Fruit fly (Drosophila melanogaster) whole organism, embryonic: Measurements from ENCODE around the gene CG2794.

Source experiments
- Bgb ChIP-seq: fragments of 200-800 bp; sonication (Bioruptor generic); IDR thresholded peaks from 2 replicates; pipeline ENCODE4 v1.3.6; 2022; ENCODE audit warnings: missing biosample characterization, missing genetic modification characterization; ENCODE audit not compliant: partially characterized antibody
- CG11247 ChIP-seq: fragments of 200-800 bp; sonication (Bioruptor generic); IDR thresholded peaks from 2 replicates; pipeline ENCODE4 v1.3.6; 2022; ENCODE audit warnings: missing biosample characterization, missing genetic modification characterization
- CG11398 ChIP-seq: fragments of 200-800 bp; sonication (Bioruptor generic); optimal IDR thresholded peaks from 2 replicates; lab custom pipeline; 2016; ENCODE audit warnings: missing biosample characterization, missing genetic modification characterization
- CG12391 ChIP-seq: fragments of 200-800 bp; sonication (Bioruptor generic); optimal IDR thresholded peaks from 3 replicates; lab custom pipeline; 2018; ENCODE audit warnings: missing biosample characterization, mild to moderate bottlenecking, missing genetic modification characterization, moderate library complexity
- CG12769 ChIP-seq: fragments of 200-800 bp; sonication (Bioruptor generic); optimal IDR thresholded peaks from 2 replicates; lab custom pipeline; 2019; ENCODE audit warnings: missing biosample characterization, mild to moderate bottlenecking, missing genetic modification characterization, moderate library complexity
- CG13775 ChIP-seq: fragments of 200-800 bp; sonication (Bioruptor generic); optimal IDR thresholded peaks from 3 replicates; lab custom pipeline; 2017; ENCODE audit warnings: missing biosample characterization, mild to moderate bottlenecking, missing genetic modification characterization
- CG13894 ChIP-seq: fragments of 200-800 bp; sonication (Bioruptor generic); optimal IDR thresholded peaks from 3 replicates; lab custom pipeline; 2018; ENCODE audit warnings: missing biosample characterization, mild to moderate bottlenecking, missing genetic modification characterization, moderate library complexity
- CG1603 ChIP-seq: fragments of 200-800 bp; sonication (Bioruptor generic); optimal IDR thresholded peaks from 2 replicates; lab custom pipeline; 2019; ENCODE audit warnings: missing biosample characterization, mild to moderate bottlenecking, missing genetic modification characterization, moderate library complexity
- CG17385 ChIP-seq: fragments of 200-800 bp; sonication (Bioruptor generic); optimal IDR thresholded peaks from 3 replicates; lab custom pipeline; 2018; ENCODE audit warnings: missing biosample characterization, mild to moderate bottlenecking, missing genetic modification characterization
- CG2678 ChIP-seq: fragments of 200-800 bp; sonication (Bioruptor generic); optimal IDR thresholded peaks from 3 replicates; lab custom pipeline; 2019; ENCODE audit warnings: missing biosample characterization, mild to moderate bottlenecking, missing genetic modification characterization, moderate library complexity
- CG2712 ChIP-seq: fragments of 200-800 bp; optimal IDR thresholded peaks from 3 replicates; lab custom pipeline; 2019; ENCODE audit warnings: missing biosample characterization, mild to moderate bottlenecking, missing genetic modification characterization, moderate library complexity
- CG3281 ChIP-seq: fragments of 200-800 bp; sonication (Bioruptor generic); optimal IDR thresholded peaks from 3 replicates; lab custom pipeline; 2017; ENCODE audit warnings: missing biosample characterization, mild to moderate bottlenecking, missing genetic modification characterization
- CG3407 ChIP-seq: fragments of 200-800 bp; sonication (Bioruptor generic); optimal IDR thresholded peaks from 2 replicates; lab custom pipeline; 2018; ENCODE audit warnings: missing biosample characterization, mild to moderate bottlenecking, missing genetic modification characterization
- CG34422 ChIP-seq: fragments of 200-800 bp; sonication (Bioruptor generic); IDR thresholded peaks from 3 replicates; pipeline ENCODE4 v1.3.6; 2022; ENCODE audit warnings: missing biosample characterization, missing genetic modification characterization
- CG4282 ChIP-seq: fragments of 200-800 bp; sonication (Bioruptor generic); optimal IDR thresholded peaks from 2 replicates; lab custom pipeline; 2016; ENCODE audit warnings: missing biosample characterization, missing genetic modification characterization
- CG6272 ChIP-seq: fragments of 200-800 bp; sonication (Bioruptor generic); IDR thresholded peaks from 2 replicates; pipeline ENCODE4 v1.3.6; 2022; ENCODE audit warnings: missing biosample characterization, missing genetic modification characterization
- CG7745 ChIP-seq: fragments of 200-800 bp; sonication (Bioruptor generic); optimal IDR thresholded peaks from 2 replicates; lab custom pipeline; 2018; ENCODE audit warnings: missing biosample characterization, mild to moderate bottlenecking, missing genetic modification characterization, moderate library complexity
- ERR ChIP-seq: fragments of 200-800 bp; sonication (Bioruptor generic); optimal IDR thresholded peaks from 2 replicates; lab custom pipeline; 2016; ENCODE audit warnings: missing biosample characterization, missing genetic modification characterization
- Hmx ChIP-seq: fragments of 200-800 bp; sonication (Bioruptor generic); optimal IDR thresholded peaks from 2 replicates; lab custom pipeline; 2016; ENCODE audit warnings: missing biosample characterization, missing genetic modification characterization
- Hr3 ChIP-seq: fragments of 200-800 bp; sonication (Bioruptor generic); optimal IDR thresholded peaks from 3 replicates; lab custom pipeline; 2016; ENCODE audit warnings: missing biosample characterization, missing genetic modification characterization
- Hsf ChIP-seq: fragments of 200-800 bp; sonication (Bioruptor generic); optimal IDR thresholded peaks from 3 replicates; lab custom pipeline; 2016; ENCODE audit warnings: missing biosample characterization, missing genetic modification characterization
- MTF-1 ChIP-seq: fragments of 200-800 bp; sonication (Bioruptor generic); optimal IDR thresholded peaks from 2 replicates; lab custom pipeline; 2018; ENCODE audit warnings: missing biosample characterization, mild to moderate bottlenecking, missing genetic modification characterization, borderline replicate concordance
- Rfx ChIP-seq: fragments of 200-800 bp; sonication (Bioruptor generic); IDR thresholded peaks from 2 replicates; pipeline ENCODE4 v1.3.6; 2022; ENCODE audit warnings: missing biosample characterization, missing genetic modification characterization
- Sin3A ChIP-seq: fragments of >200 bp; optimal IDR thresholded peaks from 2 replicates; lab custom pipeline; 2018
- Sox102F ChIP-seq: fragments of 200-800 bp; sonication (Bioruptor generic); optimal IDR thresholded peaks from 2 replicates; lab custom pipeline; 2018; ENCODE audit warnings: missing biosample characterization, mild to moderate bottlenecking, missing genetic modification characterization, moderate library complexity
- caup ChIP-seq: fragments of 200-800 bp; sonication (Bioruptor generic); optimal IDR thresholded peaks from 3 replicates; lab custom pipeline; 2017; ENCODE audit warnings: missing biosample characterization, mild to moderate bottlenecking, missing genetic modification characterization, moderate library complexity; ENCODE audit not compliant: severe bottlenecking
- chif ChIP-seq, 2 experiments: fragments of 200-800 bp; sonication (Bioruptor generic); optimal IDR thresholded peaks; 3 replicates each; lab custom pipeline; 2016; ENCODE audit warnings: missing biosample characterization in 2 of 2, missing genetic modification characterization in 2 of 2
- dm ChIP-seq: fragments of 200-800 bp; sonication (Bioruptor generic); optimal IDR thresholded peaks from 3 replicates; lab custom pipeline; 2016; ENCODE audit warnings: missing biosample characterization, missing genetic modification characterization
- fd64A ChIP-seq: fragments of 200-800 bp; sonication (Bioruptor generic); optimal IDR thresholded peaks from 3 replicates; lab custom pipeline; 2018; ENCODE audit warnings: missing biosample characterization, mild to moderate bottlenecking, missing genetic modification characterization
- gcm ChIP-seq: fragments of 200-800 bp; sonication (Bioruptor generic); optimal IDR thresholded peaks from 2 replicates; lab custom pipeline; 2019; ENCODE audit warnings: missing biosample characterization, mild to moderate bottlenecking, missing genetic modification characterization, moderate library complexity
- gem ChIP-seq: fragments of 200-800 bp; sonication (Bioruptor generic); optimal IDR thresholded peaks from 2 replicates; lab custom pipeline; 2019; ENCODE audit warnings: missing biosample characterization, mild to moderate bottlenecking, missing genetic modification characterization, moderate library complexity
- gfzf ChIP-seq: fragments of 200-800 bp; sonication (Bioruptor generic); optimal IDR thresholded peaks from 2 replicates; lab custom pipeline; 2016; ENCODE audit warnings: missing biosample characterization, mild to moderate bottlenecking, missing genetic modification characterization, moderate library complexity
- grau ChIP-seq: fragments of 200-800 bp; optimal IDR thresholded peaks from 3 replicates; lab custom pipeline; 2019; ENCODE audit warnings: missing biosample characterization, mild to moderate bottlenecking, missing genetic modification characterization, moderate library complexity
- gro ChIP-seq: fragments of 200-800 bp; sonication (Bioruptor generic); optimal IDR thresholded peaks from 2 replicates; lab custom pipeline; 2016; ENCODE audit warnings: missing biosample characterization, missing genetic modification characterization
- hb ChIP-seq: fragments of 200-800 bp; sonication (Bioruptor generic); IDR thresholded peaks from 3 replicates; pipeline ENCODE4 v1.3.6; 2022; ENCODE audit warnings: missing biosample characterization, missing genetic modification characterization; ENCODE audit not compliant: partially characterized antibody
- her ChIP-seq: fragments of 200-800 bp; sonication (Bioruptor generic); optimal IDR thresholded peaks from 2 replicates; lab custom pipeline; 2016; ENCODE audit warnings: missing biosample characterization, missing genetic modification characterization
- inv ChIP-seq: fragments of 200-800 bp; sonication (Bioruptor generic); IDR thresholded peaks from 2 replicates; pipeline ENCODE4 v1.3.6; 2022; ENCODE audit warnings: missing biosample characterization, missing genetic modification characterization; ENCODE audit not compliant: partially characterized antibody
- lov ChIP-seq, 2 experiments: fragments of 200-800 bp in 1 of 2; fragments of >200 bp in 1 of 2; sonication (Bioruptor generic) in 1 of 2; IDR thresholded peaks in 1 of 2; optimal IDR thresholded peaks in 1 of 2; 2 replicates in 1 of 2; 3 replicates in 1 of 2; pipeline versions ENCODE4 v1.3.6 to Lab custom; 2017 to 2022; ENCODE audit warnings: missing biosample characterization in 1 of 2, missing genetic modification characterization in 1 of 2
- p53 ChIP-seq: fragments of 200-800 bp; sonication (Bioruptor generic); optimal IDR thresholded peaks from 2 replicates; lab custom pipeline; 2016; ENCODE audit warnings: missing biosample characterization, missing genetic modification characterization
- pan ChIP-seq, 4 experiments: fragments of >200 bp in 3 of 4; fragments of 200-800 bp in 1 of 4; sonication (Bioruptor generic) in 1 of 4; optimal IDR thresholded peaks in 3 of 4; IDR thresholded peaks in 1 of 4; 2 replicates each; pipeline versions ENCODE4 v1.3.6 to Lab custom; 2017 to 2022; ENCODE audit warnings: missing biosample characterization in 2 of 4, missing genetic modification characterization in 2 of 4, mixed read lengths in 1 of 4
- pros ChIP-seq: fragments of 200-800 bp; sonication (Bioruptor generic); optimal IDR thresholded peaks from 3 replicates; lab custom pipeline; 2019; ENCODE audit warnings: missing biosample characterization, mild to moderate bottlenecking, missing genetic modification characterization, moderate library complexity
- sc ChIP-seq, 3 experiments: fragments of >200 bp in 2 of 3; fragments of 200-800 bp in 1 of 3; sonication (Bioruptor generic) in 1 of 3; optimal IDR thresholded peaks; 2 replicates in 2 of 3; 3 replicates in 1 of 3; lab custom pipeline; 2017; ENCODE audit warnings: mild to moderate bottlenecking in 1 of 3, missing biosample characterization in 1 of 3, missing genetic modification characterization in 1 of 3, missing genetic modification reagents in 1 of 3
- sens-2 ChIP-seq: fragments of 200-800 bp; sonication (Bioruptor generic); IDR thresholded peaks from 2 replicates; pipeline ENCODE4 v1.3.6; 2022; ENCODE audit warnings: missing biosample characterization, missing genetic modification characterization
- slbo ChIP-seq: fragments of 200-800 bp; sonication (Bioruptor generic); IDR thresholded peaks from 2 replicates; pipeline ENCODE4 v1.3.6; 2022; ENCODE audit warnings: missing biosample characterization, missing genetic modification characterization
- stc ChIP-seq: fragments of 200-800 bp; sonication (Bioruptor generic); IDR thresholded peaks from 2 replicates; pipeline ENCODE4 v1.3.6; 2022; ENCODE audit warnings: missing biosample characterization, missing genetic modification characterization
- vnd ChIP-seq: fragments of 200-800 bp; sonication (Bioruptor generic); IDR thresholded peaks from 3 replicates; pipeline ENCODE4 v1.3.6; 2022; ENCODE audit warnings: missing biosample characterization, missing genetic modification characterization; ENCODE audit not compliant: partially characterized antibody
- wdn ChIP-seq: fragments of 200-800 bp; sonication (Bioruptor generic); IDR thresholded peaks from 2 replicates; pipeline ENCODE4 v1.3.6; 2022; ENCODE audit warnings: missing biosample characterization, missing genetic modification characterization

CG2794 gene

dm6 chr2L:523165-523835 lies 40.7 kb upstream of the CG2794 start (continued):
- no peak for TF ChIP-seq gcm
- no peak for TF ChIP-seq vnd (GFP tag; lab: Robert Waterston, UW)
- TF ChIP-seq caup (GFP tag; lab: Kevin White, UChicago): peak; percentile 22
- no peak; the same call in 1 of the 2 replicates for TF ChIP-seq inv (GFP tag; lab: Robert Waterston, UW)
- TF ChIP-seq sc (optimal IDR thresholded peaks at IDR 0.05; lab: Kevin White, UChicago): no peak
- no peak for TF ChIP-seq sc (GFP tag; optimal IDR thresholded peaks at IDR 0.05; lab: Kevin White, UChicago)
- no peak for TF ChIP-seq gfzf (GFP tag; lab: Kevin White, UChicago)
- no peak for TF ChIP-seq hb (GFP tag; lab: Robert Waterston, UW)
- peak; percentile 50 for TF ChIP-seq CG3281 (GFP tag; lab: Kevin White, UChicago)
- TF ChIP-seq Rfx: peak; percentile 48; the same call in 1 of the 2 replicates
- peak; percentile 98 for TF ChIP-seq CG12769
- no peak for TF ChIP-seq pan (optimal IDR thresholded peaks at IDR 0.05; lab: Kevin White, UChicago)
- peak in 1 of 2 experiments; percentile 24 for TF ChIP-seq pan (GFP tag; optimal IDR thresholded peaks at IDR 0.05 in 1 of 2, IDR thresholded peaks at IDR 0.05 in 1 of 2)
- no peak for TF ChIP-seq Sox102F
- peak; percentile 64 for TF ChIP-seq Bgb
- TF ChIP-seq CG4282 (GFP tag; lab: Kevin White, UChicago): no peak
- TF ChIP-seq wdn (GFP tag; lab: Robert Waterston, UW): no peak
- TF ChIP-seq CG34422: peak; percentile 92
- TF ChIP-seq p53 (GFP tag; lab: Kevin White, UChicago): no peak
- peak; percentile 42 for TF ChIP-seq CG17385
- TF ChIP-seq CG6272 (GFP tag; lab: Robert Waterston, UW): no peak
- TF ChIP-seq CG7745 (tag; lab: Kevin White, UChicago): peak; percentile 28
- no peak for TF ChIP-seq ERR (GFP tag; lab: Kevin White, UChicago)
- peak; percentile 33 for TF ChIP-seq CG13775
- peak; percentile 60 for TF ChIP-seq MTF-1 (GFP tag; lab: Kevin White, UChicago)
- TF ChIP-seq sens-2 (GFP tag; lab: Robert Waterston, UW): no peak
- 0 out of 2 replicates have a peak, but pooled peaks have one; percentile 1 for TF ChIP-seq CG11247 (GFP tag; lab: Robert Waterston, UW)
- no peak for TF ChIP-seq gem (tag; lab: Kevin White, UChicago)
- TF ChIP-seq pros (GFP tag; lab: Kevin White, UChicago): peak; percentile 93
- TF ChIP-seq gro (GFP tag; lab: Kevin White, UChicago): peak; percentile 78
- no peak for TF ChIP-seq Sin3A (lab: Kevin White, UChicago)
- peak in 1 of 2 experiments; percentile 56 for TF ChIP-seq chif (GFP tag; optimal IDR thresholded peaks at IDR 0.05; lab: Kevin White, UChicago)
- no peak for TF ChIP-seq lov (optimal IDR thresholded peaks at IDR 0.05; lab: Kevin White, UChicago)
- TF ChIP-seq lov (GFP tag; IDR thresholded peaks at IDR 0.05; lab: Robert Waterston, UW): 0 out of 3 replicates have a peak, but pooled peaks have one; percentile 13
- TF ChIP-seq CG2678 (tag; lab: Kevin White, UChicago): peak; percentile 28
- peak; percentile 25; the same call in 1 of the 2 replicates for TF ChIP-seq stc
- TF ChIP-seq CG2712 (tag; lab: Kevin White, UChicago): peak; percentile 48
- peak; percentile 5 for TF ChIP-seq grau (tag; lab: Kevin White, UChicago)
- peak; percentile 27 for TF ChIP-seq CG3407 (GFP tag; lab: Kevin White, UChicago)
- no peak for TF ChIP-seq CG12391 (tag; lab: Kevin White, UChicago)
- peak; percentile 23; the same call in 1 of the 2 replicates for TF ChIP-seq slbo
- no peak for TF ChIP-seq Hmx
- peak; percentile 51 for TF ChIP-seq fd64A (GFP tag; lab: Kevin White, UChicago)
- peak; percentile 90 for TF ChIP-seq CG13894 (tag; lab: Kevin White, UChicago)
- peak; percentile 81 for TF ChIP-seq her (GFP tag; lab: Kevin White, UChicago)
- TF ChIP-seq Hsf: no peak
- peak; percentile 44 for TF ChIP-seq CG11398
- TF ChIP-seq dm: no peak
- peak; percentile 45 for TF ChIP-seq CG1603 (tag; lab: Kevin White, UChicago)
- no peak for TF ChIP-seq Hr3 (GFP tag; lab: Kevin White, UChicago)
